Worm (Caenorhabditis elegans) whole organism, late embryonic: Measurements from ENCODE around the gene lin-33.

Source experiments
- C08G9.2 ChIP-seq: sonication (generic microtip); optimal IDR thresholded peaks from 2 replicates; lab custom pipeline; 2016; ENCODE audit warnings: mild to moderate bottlenecking, missing genetic modification characterization, moderate library complexity, missing compliant biosample characterization
- C38D4.7 ChIP-seq: fragments of 200-800 bp; sonication (Bioruptor generic); optimal IDR thresholded peaks from 2 replicates; lab custom pipeline; 2018; ENCODE audit warnings: mild to moderate bottlenecking, missing genetic modification characterization, moderate library complexity, missing compliant biosample characterization
- F13H6.1 ChIP-seq: sonication (generic microtip); optimal IDR thresholded peaks from 2 replicates; lab custom pipeline; 2016; ENCODE audit warnings: missing genetic modification characterization, missing compliant biosample characterization
- T23F11.4 ChIP-seq: fragments of 200-800 bp; sonication (Bioruptor generic); optimal IDR thresholded peaks from 2 replicates; lab custom pipeline; 2018; ENCODE audit warnings: mild to moderate bottlenecking, missing genetic modification characterization, missing compliant biosample characterization
- Y22D7AL.16 ChIP-seq: sonication (generic microtip); optimal IDR thresholded peaks from 2 replicates; lab custom pipeline; 2016; ENCODE audit warnings: missing genetic modification characterization, missing compliant biosample characterization
- ahr-1 ChIP-seq: sonication (generic microtip); optimal IDR thresholded peaks from 2 replicates; lab custom pipeline; 2016; ENCODE audit warnings: missing genetic modification characterization, missing compliant biosample characterization
- ceh-14 ChIP-seq: sonication (generic microtip); optimal IDR thresholded peaks from 2 replicates; lab custom pipeline; 2016; ENCODE audit warnings: missing genotype, missing genetic modification characterization, missing compliant biosample characterization
- ceh-18 ChIP-seq: sonication (generic microtip); optimal IDR thresholded peaks from 2 replicates; lab custom pipeline; 2016; ENCODE audit warnings: missing genetic modification characterization, missing compliant biosample characterization
- ceh-19 ChIP-seq: fragments of 200-800 bp; sonication (Bioruptor generic); optimal IDR thresholded peaks from 2 replicates; lab custom pipeline; 2018; ENCODE audit warnings: mild to moderate bottlenecking, missing genetic modification characterization, missing compliant biosample characterization
- ceh-2 ChIP-seq: sonication (generic microtip); optimal IDR thresholded peaks from 2 replicates; lab custom pipeline; 2016; ENCODE audit warnings: missing genotype, missing genetic modification characterization, missing compliant biosample characterization
- ceh-22 ChIP-seq: sonication (generic microtip); optimal IDR thresholded peaks from 2 replicates; lab custom pipeline; 2017; ENCODE audit warnings: missing biosample characterization, missing genetic modification characterization
- ceh-24 ChIP-seq: sonication (generic microtip); optimal IDR thresholded peaks from 2 replicates; lab custom pipeline; 2016; ENCODE audit warnings: mild to moderate bottlenecking, missing genetic modification characterization, missing compliant biosample characterization
- ceh-34 ChIP-seq: sonication (generic microtip); optimal IDR thresholded peaks from 2 replicates; lab custom pipeline; 2016; ENCODE audit warnings: mild to moderate bottlenecking, missing genetic modification characterization, missing compliant biosample characterization
- ceh-48 ChIP-seq: sonication (generic microtip); optimal IDR thresholded peaks from 2 replicates; lab custom pipeline; 2016; ENCODE audit warnings: missing genetic modification characterization, inconsistent platforms, missing compliant biosample characterization
- ceh-6 ChIP-seq: fragments of 200-800 bp; sonication (Bioruptor generic); optimal IDR thresholded peaks from 2 replicates; lab custom pipeline; 2018; ENCODE audit warnings: mild to moderate bottlenecking, missing genetic modification characterization, missing compliant biosample characterization
- che-1 ChIP-seq: sonication (generic microtip); optimal IDR thresholded peaks from 2 replicates; lab custom pipeline; 2016; ENCODE audit warnings: mild to moderate bottlenecking, missing genetic modification characterization, missing compliant biosample characterization
- dmd-4 ChIP-seq: sonication (generic microtip); optimal IDR thresholded peaks from 2 replicates; lab custom pipeline; 2016; ENCODE audit warnings: borderline replicate concordance, missing genetic modification characterization, missing compliant biosample characterization
- dve-1 ChIP-seq: sonication (generic microtip); optimal IDR thresholded peaks from 2 replicates; lab custom pipeline; 2017; ENCODE audit warnings: antibody characterized with exemption, mild to moderate bottlenecking, missing genetic modification characterization, missing compliant biosample characterization
- elt-2 ChIP-seq: sonication (generic microtip); optimal IDR thresholded peaks from 2 replicates; lab custom pipeline; 2016; ENCODE audit warnings: missing genetic modification reagents, missing genetic modification characterization, missing compliant biosample characterization
- ets-4 ChIP-seq: sonication (generic microtip); optimal IDR thresholded peaks from 2 replicates; lab custom pipeline; 2016; ENCODE audit warnings: missing genetic modification characterization, missing compliant biosample characterization
- hlh-15 ChIP-seq: sonication (generic microtip); optimal IDR thresholded peaks from 2 replicates; lab custom pipeline; 2016; ENCODE audit warnings: missing genetic modification characterization, missing compliant biosample characterization
- hlh-30 ChIP-seq: sonication (generic microtip); optimal IDR thresholded peaks from 2 replicates; lab custom pipeline; 2017; ENCODE audit warnings: antibody characterized with exemption, missing genetic modification characterization, missing compliant biosample characterization; ENCODE audit not compliant: insufficient read depth
- hlh-8 ChIP-seq: sonication (generic microtip); optimal IDR thresholded peaks from 2 replicates; lab custom pipeline; 2016; ENCODE audit warnings: missing genotype, missing genetic modification characterization, missing compliant biosample characterization
- madf-2 ChIP-seq: sonication (generic microtip); optimal IDR thresholded peaks from 2 replicates; lab custom pipeline; 2017; ENCODE audit warnings: missing genetic modification characterization, missing compliant biosample characterization
- nfya-1 ChIP-seq: sonication (generic microtip); optimal IDR thresholded peaks from 2 replicates; lab custom pipeline; 2017; ENCODE audit warnings: missing genetic modification characterization, mild to moderate bottlenecking, missing compliant biosample characterization, antibody characterized with exemption, moderate library complexity
- npax-4 ChIP-seq: sonication (generic microtip); optimal IDR thresholded peaks from 2 replicates; lab custom pipeline; 2016; ENCODE audit warnings: missing genetic modification characterization, missing compliant biosample characterization
- pag-3 ChIP-seq: sonication (generic microtip); optimal IDR thresholded peaks from 2 replicates; lab custom pipeline; 2016; ENCODE audit warnings: missing compliant biosample characterization, missing genetic modification characterization, borderline replicate concordance
- pha-4 ChIP-seq: fragments of 150-350 bp; optimal IDR thresholded peaks from 2 replicates; lab custom pipeline; 2018; ENCODE audit warnings: missing biosample characterization, missing genetic modification reagents, missing genetic modification characterization
- pqm-1 ChIP-seq: sonication (generic microtip); optimal IDR thresholded peaks from 2 replicates; lab custom pipeline; 2016; ENCODE audit warnings: missing genetic modification characterization, missing compliant biosample characterization
- sdc-2 ChIP-seq: sonication (generic microtip); optimal IDR thresholded peaks from 2 replicates; lab custom pipeline; 2016; ENCODE audit warnings: missing genotype, missing genetic modification characterization, missing compliant biosample characterization
- syd-9 ChIP-seq: sonication (generic microtip); optimal IDR thresholded peaks from 2 replicates; lab custom pipeline; 2016; ENCODE audit warnings: mild to moderate bottlenecking, missing genetic modification characterization, moderate library complexity, missing compliant biosample characterization
- tbx-2 ChIP-seq: sonication (generic microtip); optimal IDR thresholded peaks from 2 replicates; lab custom pipeline; 2016; ENCODE audit warnings: missing genetic modification characterization, missing compliant biosample characterization
- tbx-7 ChIP-seq: sonication (generic microtip); optimal IDR thresholded peaks from 2 replicates; lab custom pipeline; 2016; ENCODE audit warnings: missing genotype, missing genetic modification characterization, missing compliant biosample characterization
- unc-42 ChIP-seq: sonication (generic microtip); optimal IDR thresholded peaks from 2 replicates; lab custom pipeline; 2016; ENCODE audit warnings: missing genotype, missing genetic modification characterization, missing compliant biosample characterization
- ztf-16 ChIP-seq: sonication (generic microtip); optimal IDR thresholded peaks from 2 replicates; lab custom pipeline; 2017; ENCODE audit warnings: missing genetic modification characterization, missing compliant biosample characterization

lin-33 gene

ce11 chrIV:5940608-5941007 lies 10.2 kb downstream of the lin-33 start:
- TF ChIP-seq hlh-15 (tag; lab: Kevin White, UChicago), result no peak
- TF ChIP-seq che-1, result no peak
- no peak for TF ChIP-seq elt-2 (tag; lab: Kevin White, UChicago)
- no peak for TF ChIP-seq ztf-16 (tag; lab: Kevin White, UChicago)
- TF ChIP-seq unc-42 (tag; lab: Kevin White, UChicago), result no peak
- no peak for TF ChIP-seq ets-4 (tag; lab: Kevin White, UChicago)
- TF ChIP-seq ceh-22 (tag; lab: Kevin White, UChicago), result no peak
- no peak for TF ChIP-seq tbx-2 (tag; lab: Kevin White, UChicago)
- no peak for TF ChIP-seq ceh-6
- TF ChIP-seq sdc-2, result no peak
- no peak for TF ChIP-seq ceh-19 (GFP tag; lab: Kevin White, UChicago)
- no peak for TF ChIP-seq ceh-18 (tag; lab: Kevin White, UChicago)
- TF ChIP-seq ceh-34 (tag; lab: Kevin White, UChicago), result no peak
- no peak for TF ChIP-seq ceh-48 (tag; lab: Kevin White, UChicago)
- no peak for TF ChIP-seq C38D4.7
- no peak for TF ChIP-seq dve-1 (tag; lab: Kevin White, UChicago)
- TF ChIP-seq ceh-24 (tag; lab: Kevin White, UChicago), result no peak
- no peak for TF ChIP-seq ceh-14 (tag; lab: Kevin White, UChicago)
- TF ChIP-seq tbx-7, result no peak

ce11 chrIV:5941236-5941976 lies 11.0 kb downstream of the lin-33 start, which contains the start of gene pfkb-1.2:
Gene pfkb-1.2 (plus strand): TSS chrIV:5941926.
- TF ChIP-seq unc-42 (tag; lab: Kevin White, UChicago) (peak; percentile 1), nfya-1 (tag; lab: Kevin White, UChicago) (no peak)

ce11 chrIV:5944172-5944571 lies 13.7 kb downstream of the lin-33 start:
- no peak for TF ChIP-seq T23F11.4 (GFP tag; lab: Kevin White, UChicago)
- no peak for TF ChIP-seq Y22D7AL.16
- no peak for TF ChIP-seq ceh-34 (tag; lab: Kevin White, UChicago)
- TF ChIP-seq F13H6.1, result no peak
- TF ChIP-seq ceh-19 (GFP tag; lab: Kevin White, UChicago), result no peak
- no peak for TF ChIP-seq pag-3
- TF ChIP-seq pha-4 (tag; lab: Kevin White, UChicago), result no peak
- no peak for TF ChIP-seq ceh-18 (tag; lab: Kevin White, UChicago)

- TF ChIP-seq ceh-2 (tag; lab: Kevin White, UChicago) (no peak), ceh-34 (tag; lab: Kevin White, UChicago) (no peak), pag-3 (no peak), ceh-18 (tag; lab: Kevin White, UChicago) (no peak)
Observed at ce11 chrIV:5945455-5945854, 15.0 kb downstream of the lin-33 start.

DNA sequence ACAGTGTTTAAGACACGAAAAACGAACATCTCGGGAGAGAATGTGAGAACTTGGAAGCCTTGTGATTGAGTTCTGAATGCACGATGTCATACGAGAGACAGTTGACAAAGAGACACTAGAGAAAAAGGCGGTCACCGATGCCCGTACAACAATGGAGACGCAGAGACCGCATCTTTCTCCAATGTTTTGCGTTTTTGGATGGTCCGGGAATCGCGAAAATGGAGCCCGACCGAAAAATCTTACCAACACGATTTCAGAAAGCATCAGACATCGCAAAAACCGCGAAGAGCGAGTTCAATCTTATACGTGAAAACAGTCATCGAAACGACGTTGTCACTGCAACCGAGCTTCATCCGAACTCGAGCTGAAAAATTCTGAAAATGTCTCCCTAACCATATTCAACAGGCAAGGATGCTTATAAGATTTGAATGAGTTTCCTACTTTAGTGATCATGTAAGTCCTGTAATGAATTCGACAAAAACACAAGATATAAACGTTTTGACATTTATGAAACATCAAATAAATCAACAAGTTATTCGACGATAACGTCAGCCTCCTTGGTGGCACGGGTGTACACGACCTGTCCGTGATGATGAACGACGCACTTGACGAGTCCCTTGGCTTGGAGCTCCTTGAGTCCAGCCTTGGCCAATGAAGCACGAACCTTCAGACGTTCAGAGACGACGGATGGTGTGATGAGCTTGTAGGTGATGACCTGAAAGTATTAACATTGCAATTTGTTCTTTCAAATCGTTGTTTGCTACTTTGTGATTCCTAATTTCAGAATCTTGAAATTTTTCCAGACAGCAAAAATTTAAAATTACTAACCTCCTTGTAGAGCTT lies 16.4 kb downstream of the lin-33 start, which contains the start of gene inx-7:
Gene inx-7 (minus strand): TSS at position 37 of the 843 bp plus-strand sequence.
- TF ChIP-seq ahr-1, result no peak
- no peak for TF ChIP-seq dmd-4 (tag; lab: Kevin White, UChicago)
- TF ChIP-seq madf-2 (tag; lab: Kevin White, UChicago), result no peak
- no peak for TF ChIP-seq hlh-30 (tag; lab: Kevin White, UChicago)
- no peak for TF ChIP-seq syd-9
- TF ChIP-seq T23F11.4 (GFP tag; lab: Kevin White, UChicago), result no peak
- no peak for TF ChIP-seq tbx-2 (tag; lab: Kevin White, UChicago)
- no peak for TF ChIP-seq ceh-19 (GFP tag; lab: Kevin White, UChicago)
- TF ChIP-seq hlh-8 (tag; lab: Kevin White, UChicago), result no peak
- no peak for TF ChIP-seq ets-4 (tag; lab: Kevin White, UChicago)
- no peak for TF ChIP-seq ztf-16 (tag; lab: Kevin White, UChicago)
- TF ChIP-seq C08G9.2 (tag; lab: Kevin White, UChicago), result no peak
- no peak for TF ChIP-seq pqm-1 (tag; lab: Kevin White, UChicago)
- TF ChIP-seq npax-4 (tag; lab: Kevin White, UChicago), result no peak
- no peak for TF ChIP-seq sdc-2
- no peak for TF ChIP-seq che-1
